Worm (Caenorhabditis elegans) whole organism, early embryonic: ENCODE measurements around the gene T28A11.4.

ENCODE experiments used
- F13C5.2 ChIP-seq: sonication (generic microtip); optimal IDR thresholded peaks from 2 replicates; lab custom pipeline; 2017; ENCODE audit warnings: mild to moderate bottlenecking, missing genetic modification characterization, inconsistent platforms, missing compliant biosample characterization
- ama-1 ChIP-seq: fragments of 150-350 bp; optimal IDR thresholded peaks from 2 replicates; lab custom pipeline; 2014
- ceh-36 ChIP-seq: sonication (generic microtip); optimal IDR thresholded peaks from 2 replicates; lab custom pipeline; 2016; ENCODE audit warnings: missing genetic modification characterization, inconsistent platforms, missing compliant biosample characterization
- ets-7 ChIP-seq: sonication (generic microtip); optimal IDR thresholded peaks from 2 replicates; lab custom pipeline; 2016; ENCODE audit warnings: missing genotype, missing genetic modification characterization, missing compliant biosample characterization
- flt-1 ChIP-seq: fragments of 200-800 bp; sonication (Bioruptor generic); IDR thresholded peaks from 2 replicates; pipeline ENCODE4 v1.3.6; 2022; ENCODE audit warnings: missing genetic modification characterization, missing compliant biosample characterization
- hmbx-1 ChIP-seq: sonication (generic microtip); optimal IDR thresholded peaks from 2 replicates; lab custom pipeline; 2016; ENCODE audit warnings: mild to moderate bottlenecking, missing genetic modification characterization, missing compliant biosample characterization
- pes-1 ChIP-seq: fragments of 200-800 bp; sonication (Bioruptor generic); IDR thresholded peaks from 2 replicates; pipeline ENCODE4 v1.3.6; 2022; ENCODE audit warnings: missing genetic modification reagents, missing genetic modification characterization, missing compliant biosample characterization
- tra-4 ChIP-seq: sonication (generic microtip); optimal IDR thresholded peaks from 2 replicates; lab custom pipeline; 2017; ENCODE audit warnings: missing genetic modification characterization, missing compliant biosample characterization

ce11 chrV:3278101-3278639, 4.3 kb downstream of the T28A11.4 start, which contains the start of gene fbxa-64:
- TF ChIP-seq hmbx-1 (tag; lab: Kevin White, UChicago) (no peak), ama-1 (lab: Kevin White, UChicago) (no peak), tra-4 (tag; lab: Kevin White, UChicago) (no peak), flt-1 (GFP tag; lab: Robert Waterston, UW) (no peak), ets-7 (tag; lab: Kevin White, UChicago) (no peak), pes-1 (GFP tag; lab: Robert Waterston, UW) (no peak), F13C5.2 (no peak), ceh-36 (tag; lab: Kevin White, UChicago) (no peak)
